Worm (Caenorhabditis elegans): ENCODE measurements around the gene sir-2.2.

The sir-2.2 gene

DNA sequence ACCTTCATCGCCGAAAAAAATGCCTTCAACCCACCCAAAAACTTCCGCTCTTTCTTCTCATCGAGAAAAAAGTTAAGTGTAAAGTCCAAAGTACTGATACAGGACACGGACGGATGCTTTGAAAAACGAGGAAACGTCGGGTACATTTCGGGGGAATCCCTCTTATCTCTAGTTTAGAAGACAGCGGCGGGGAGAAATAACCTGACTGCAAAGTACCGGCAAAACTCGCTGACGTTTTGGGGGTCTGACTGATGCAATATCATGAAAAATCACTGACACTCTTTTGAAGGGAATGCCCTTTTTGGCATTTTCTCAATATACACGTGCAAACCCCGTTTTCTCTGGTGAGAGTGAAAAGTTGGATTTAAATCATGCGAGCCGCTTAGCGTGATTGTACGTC is 28.6 kb downstream of the sir-2.2 start:
- TF ChIP-seq elt-2 (tag; optimal IDR thresholded peaks at IDR 0.05), result peak; percentile 83
- TF ChIP-seq nhr-77 (tag; optimal IDR thresholded peaks at IDR 0.05), result no peak
- TF ChIP-seq skn-1 (tag; optimal IDR thresholded peaks at IDR 0.05), result no peak
- peak; percentile 44 for TF ChIP-seq nfya-1 (tag; optimal IDR thresholded peaks at IDR 0.05; ENCODE audit: insufficient read depth)
- no peak for TF ChIP-seq ceh-16 (tag; optimal IDR thresholded peaks at IDR 0.05)
- TF ChIP-seq nhr-23 (tag; optimal IDR thresholded peaks at IDR 0.05), result peak; percentile 87
- TF ChIP-seq ZK546.5 (tag; optimal IDR thresholded peaks at IDR 0.05), result no peak
- TF ChIP-seq fkh-2 (tag; optimal IDR thresholded peaks at IDR 0.05), result no peak
- peak; percentile 71 for TF ChIP-seq pqm-1 (tag; optimal IDR thresholded peaks at IDR 0.05)
- TF ChIP-seq nhr-76 (tag; optimal IDR thresholded peaks at IDR 0.05), result peak; percentile 43
- no peak for TF ChIP-seq daf-12 (tag; optimal IDR thresholded peaks at IDR 0.05)
- no peak for TF ChIP-seq fos-1 (tag; optimal IDR thresholded peaks at IDR 0.05)
- no peak for TF ChIP-seq zag-1 (tag; optimal IDR thresholded peaks at IDR 0.05)
- TF ChIP-seq R02D3.7 (tag; optimal IDR thresholded peaks at IDR 0.05), result peak; percentile 45
- TF ChIP-seq unc-39 (tag; optimal IDR thresholded peaks at IDR 0.05), result no peak
- TF ChIP-seq snpc-4 (tag; optimal IDR thresholded peaks at IDR 0.05), result no peak
- TF ChIP-seq aly-2 (tag; optimal IDR thresholded peaks at IDR 0.05), result no peak
- TF ChIP-seq eor-1 (tag; optimal IDR thresholded peaks at IDR 0.05), result no peak
- TF ChIP-seq nhr-25 (tag; optimal IDR thresholded peaks at IDR 0.05), result peak; percentile 87
- TF ChIP-seq egl-5 (tag; optimal IDR thresholded peaks at IDR 0.05), result no peak
- peak; percentile 90 for TF ChIP-seq nhr-43 (tag; optimal IDR thresholded peaks at IDR 0.05; ENCODE audit: poor library complexity, severe bottlenecking)
- no peak for TF ChIP-seq hmg-11 (tag; optimal IDR thresholded peaks at IDR 0.05)
- no peak for TF ChIP-seq elt-1 (tag; optimal IDR thresholded peaks at IDR 0.05)
- TF ChIP-seq lin-39 (tag; optimal IDR thresholded peaks at IDR 0.05), result no peak
- peak; percentile 24 for TF ChIP-seq lsy-12 (tag; optimal IDR thresholded peaks at IDR 0.05)
- no peak for TF ChIP-seq ztf-11 (tag; optimal IDR thresholded peaks at IDR 0.05)
- peak; percentile 68 for TF ChIP-seq unc-62 (GFP tag; optimal IDR thresholded peaks at IDR 0.05)
- no peak for TF ChIP-seq nhr-237 (tag; optimal IDR thresholded peaks at IDR 0.05)
- no peak for TF ChIP-seq nhr-28 (tag; optimal IDR thresholded peaks at IDR 0.05)
- peak; percentile 87 for TF ChIP-seq jun-1 (tag; optimal IDR thresholded peaks at IDR 0.05)
- TF ChIP-seq egl-27 (tag; optimal IDR thresholded peaks at IDR 0.05), result peak; percentile 85
- TF ChIP-seq mdl-1 (tag; optimal IDR thresholded peaks at IDR 0.05), result peak; percentile 86
- no peak for TF ChIP-seq ama-1 (optimal IDR thresholded peaks at IDR 0.05)
- TF ChIP-seq ceh-9 (tag; optimal IDR thresholded peaks at IDR 0.05), result no peak
- no peak for TF ChIP-seq fkh-10 (GFP tag; optimal IDR thresholded peaks at IDR 0.05)
- peak; percentile 21 for TF ChIP-seq pha-4 (tag; optimal IDR thresholded peaks at IDR 0.05)
- TF ChIP-seq tbx-2 (tag; optimal IDR thresholded peaks at IDR 0.05), result peak; percentile 60
- peak in 1 of 3 experiments; percentile 75 for TF ChIP-seq elt-3 (tag; optimal IDR thresholded peaks at IDR 0.05)
- TF ChIP-seq mml-1 (tag; optimal IDR thresholded peaks at IDR 0.05), result peak; percentile 14
- TF ChIP-seq sea-2 (GFP tag; optimal IDR thresholded peaks at IDR 0.05), result no peak
- peak; percentile 45 for TF ChIP-seq nhr-11 (tag; optimal IDR thresholded peaks at IDR 0.05)
- TF ChIP-seq nhr-67 (tag; optimal IDR thresholded peaks at IDR 0.05), result no peak
- TF ChIP-seq nhr-12 (tag; optimal IDR thresholded peaks at IDR 0.05), result no peak
- no peak for TF ChIP-seq ceh-82 (tag; optimal IDR thresholded peaks at IDR 0.05)
- TF ChIP-seq ztf-4 (tag; optimal IDR thresholded peaks at IDR 0.05), result no peak
- TF ChIP-seq ceh-28 (tag; optimal IDR thresholded peaks at IDR 0.05), result no peak
- no peak for TF ChIP-seq lin-15B (tag; optimal IDR thresholded peaks at IDR 0.05)

DNA sequence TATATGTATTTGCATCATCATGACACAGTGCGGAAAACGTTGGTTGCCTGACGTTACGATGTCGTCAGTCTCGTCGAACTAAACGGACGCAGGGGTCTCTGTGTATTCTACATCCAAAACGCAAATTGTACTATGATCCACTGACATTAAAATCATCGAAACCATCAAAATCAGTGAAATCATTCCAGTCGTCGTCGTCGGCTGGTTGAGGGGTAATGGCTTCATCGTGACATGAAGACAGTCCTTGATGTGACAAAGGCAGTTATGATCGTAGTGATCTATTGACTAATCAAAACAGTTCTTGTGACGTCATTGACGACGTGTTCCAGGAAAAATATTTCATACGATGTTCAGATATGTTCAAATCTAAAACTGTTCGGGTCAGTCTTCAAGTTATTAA is 29.8 kb downstream of the sir-2.2 start:
- no peak for TF ChIP-seq ztf-11 (tag; optimal IDR thresholded peaks at IDR 0.05)
- TF ChIP-seq elt-3 (tag; optimal IDR thresholded peaks at IDR 0.05), result no peak
- TF ChIP-seq nhr-25 (tag; optimal IDR thresholded peaks at IDR 0.05), result peak; percentile 44
- no peak for TF ChIP-seq elt-2 (tag; optimal IDR thresholded peaks at IDR 0.05)
- TF ChIP-seq nhr-12 (tag; optimal IDR thresholded peaks at IDR 0.05), result no peak
- TF ChIP-seq ceh-16 (tag; optimal IDR thresholded peaks at IDR 0.05), result no peak
- peak; percentile 79 for TF ChIP-seq nhr-43 (tag; optimal IDR thresholded peaks at IDR 0.05; ENCODE audit: poor library complexity, severe bottlenecking)
- TF ChIP-seq unc-62 (GFP tag; optimal IDR thresholded peaks at IDR 0.05), result no peak
- no peak for TF ChIP-seq jun-1 (tag; optimal IDR thresholded peaks at IDR 0.05)
- TF ChIP-seq pha-4 (tag; optimal IDR thresholded peaks at IDR 0.05), result no peak
